Fruit fly (Drosophila melanogaster) whole organism, embryonic: ENCODE results near the gene ClpX.

ENCODE experiments used
- CG10267 ChIP-seq: fragments of 200-800 bp; sonication (Bioruptor generic); optimal IDR thresholded peaks from 2 replicates; lab custom pipeline; 2018; ENCODE audit warnings: missing biosample characterization, mild to moderate bottlenecking, missing genetic modification characterization, moderate library complexity
- CG10462 ChIP-seq: fragments of 200-800 bp; sonication (Bioruptor generic); optimal IDR thresholded peaks from 2 replicates; lab custom pipeline; 2016; ENCODE audit warnings: missing biosample characterization, missing genetic modification characterization
- CG11696 ChIP-seq: fragments of 200-800 bp; sonication (Bioruptor generic); IDR thresholded peaks from 2 replicates; pipeline ENCODE4 v1.3.6; 2022; ENCODE audit warnings: missing biosample characterization, missing genetic modification characterization
- CG12219 ChIP-seq: fragments of 200-800 bp; sonication (Bioruptor generic); optimal IDR thresholded peaks from 3 replicates; lab custom pipeline; 2018; ENCODE audit warnings: missing biosample characterization, mild to moderate bottlenecking, missing genetic modification characterization
- CG12659 ChIP-seq: fragments of 200-800 bp; sonication (Bioruptor generic); optimal IDR thresholded peaks from 3 replicates; lab custom pipeline; 2017; ENCODE audit warnings: mild to moderate bottlenecking, missing biosample characterization, missing genetic modification reagents, missing genetic modification characterization
- CG13287 ChIP-seq: fragments of 200-800 bp; sonication (Bioruptor generic); IDR thresholded peaks from 2 replicates; pipeline ENCODE4 v1.3.6; 2022; ENCODE audit warnings: missing biosample characterization, missing genetic modification characterization; ENCODE audit not compliant: partially characterized antibody
- CG14710 ChIP-seq: fragments of 200-800 bp; sonication (Bioruptor generic); optimal IDR thresholded peaks from 3 replicates; lab custom pipeline; 2019; ENCODE audit warnings: missing biosample characterization, mild to moderate bottlenecking, missing genetic modification characterization, moderate library complexity
- CG15269 ChIP-seq: fragments of 200-800 bp; sonication (Bioruptor generic); optimal IDR thresholded peaks from 2 replicates; lab custom pipeline; 2018; ENCODE audit warnings: missing biosample characterization, mild to moderate bottlenecking, missing genetic modification characterization, moderate library complexity
- CG17186 ChIP-seq: fragments of 200-800 bp; sonication (Bioruptor generic); optimal IDR thresholded peaks from 3 replicates; lab custom pipeline; 2017; ENCODE audit warnings: missing biosample characterization, missing genetic modification reagents, missing genetic modification characterization
- CG1792 ChIP-seq: fragments of 200-800 bp; sonication (Bioruptor generic); optimal IDR thresholded peaks from 2 replicates; lab custom pipeline; 2016; ENCODE audit warnings: missing biosample characterization, missing genetic modification characterization
- CG2889 ChIP-seq: fragments of 200-800 bp; sonication (Bioruptor generic); IDR thresholded peaks from 3 replicates; pipeline ENCODE4 v1.3.6; 2022; ENCODE audit warnings: missing biosample characterization, missing genetic modification characterization
- CG30020 ChIP-seq: fragments of 200-800 bp; optimal IDR thresholded peaks from 2 replicates; lab custom pipeline; 2019; ENCODE audit warnings: missing biosample characterization, mild to moderate bottlenecking, missing genetic modification characterization, moderate library complexity
- CG3281 ChIP-seq: fragments of 200-800 bp; sonication (Bioruptor generic); optimal IDR thresholded peaks from 3 replicates; lab custom pipeline; 2017; ENCODE audit warnings: missing biosample characterization, mild to moderate bottlenecking, missing genetic modification characterization
- CG3838 ChIP-seq: fragments of 200-800 bp; sonication (Bioruptor generic); optimal IDR thresholded peaks from 3 replicates; lab custom pipeline; 2016; ENCODE audit warnings: missing biosample characterization, missing genetic modification characterization
- CG3995 ChIP-seq: fragments of 200-800 bp; sonication (Bioruptor generic); optimal IDR thresholded peaks from 3 replicates; lab custom pipeline; 2016; ENCODE audit warnings: missing biosample characterization, missing genetic modification characterization
- CG4617 ChIP-seq: fragments of 200-800 bp; sonication (Bioruptor generic); optimal IDR thresholded peaks from 3 replicates; lab custom pipeline; 2016; ENCODE audit warnings: missing biosample characterization, missing genetic modification characterization, borderline replicate concordance
- CG4820 ChIP-seq: fragments of 200-800 bp; sonication (Bioruptor generic); optimal IDR thresholded peaks from 3 replicates; lab custom pipeline; 2016; ENCODE audit warnings: missing biosample characterization, missing genetic modification characterization
- CG6254 ChIP-seq: fragments of 200-800 bp; sonication (Bioruptor generic); optimal IDR thresholded peaks from 3 replicates; lab custom pipeline; 2017; ENCODE audit warnings: mild to moderate bottlenecking, missing biosample characterization, missing genetic modification reagents, missing genetic modification characterization
- CG9797 ChIP-seq: fragments of 200-800 bp; sonication (Bioruptor generic); optimal IDR thresholded peaks from 3 replicates; lab custom pipeline; 2018; ENCODE audit warnings: missing biosample characterization, mild to moderate bottlenecking, missing genetic modification characterization
- Dbx ChIP-seq: fragments of 200-800 bp; sonication (Bioruptor generic); IDR thresholded peaks from 3 replicates; pipeline ENCODE4 v1.3.6; 2022; ENCODE audit warnings: missing biosample characterization, missing genetic modification characterization
- Dp ChIP-seq: fragments of 200-800 bp; sonication (Bioruptor generic); optimal IDR thresholded peaks from 2 replicates; lab custom pipeline; 2018; ENCODE audit warnings: missing biosample characterization, mild to moderate bottlenecking, missing genetic modification characterization, moderate library complexity
- Ets97D ChIP-seq: fragments of 200-800 bp; sonication (Bioruptor generic); optimal IDR thresholded peaks from 3 replicates; lab custom pipeline; 2016; ENCODE audit warnings: missing biosample characterization, missing genetic modification characterization
- Gsc ChIP-seq: fragments of 200-800 bp; sonication (Bioruptor generic); IDR thresholded peaks from 2 replicates; pipeline ENCODE4 v1.3.6; 2022; ENCODE audit warnings: missing biosample characterization, missing genetic modification characterization
- Hsf ChIP-seq: fragments of 200-800 bp; sonication (Bioruptor generic); optimal IDR thresholded peaks from 3 replicates; lab custom pipeline; 2016; ENCODE audit warnings: missing biosample characterization, missing genetic modification characterization
- Lhr ChIP-seq: fragments of 200-800 bp; sonication (Bioruptor generic); optimal IDR thresholded peaks from 3 replicates; lab custom pipeline; 2017; ENCODE audit warnings: mild to moderate bottlenecking, missing biosample characterization, missing genetic modification reagents, missing genetic modification characterization
- Myb ChIP-seq: fragments of 200-800 bp; sonication (Bioruptor generic); optimal IDR thresholded peaks from 2 replicates; lab custom pipeline; 2016; ENCODE audit warnings: missing biosample characterization, missing genetic modification characterization
- Sin3A ChIP-seq: fragments of >200 bp; optimal IDR thresholded peaks from 2 replicates; lab custom pipeline; 2018
- Stat92E ChIP-seq, 3 experiments: fragments of >200 bp in 2 of 3; fragments of 200-800 bp in 1 of 3; sonication (Bioruptor generic) in 1 of 3; optimal IDR thresholded peaks; 2 replicates each; lab custom pipeline; 2017 to 2019; ENCODE audit warnings: missing biosample characterization in 3 of 3, missing genetic modification characterization in 3 of 3, mild to moderate bottlenecking in 1 of 3, moderate library complexity in 1 of 3
- YL-1 ChIP-seq: fragments of 200-800 bp; sonication (Bioruptor generic); optimal IDR thresholded peaks from 3 replicates; lab custom pipeline; 2017; ENCODE audit warnings: missing biosample characterization, mild to moderate bottlenecking, missing genetic modification characterization
- az2 ChIP-seq: fragments of 200-800 bp; sonication (Bioruptor generic); optimal IDR thresholded peaks from 3 replicates; lab custom pipeline; 2016; ENCODE audit warnings: missing biosample characterization, missing genetic modification characterization
- chn ChIP-seq: fragments of 200-800 bp; sonication (Bioruptor generic); optimal IDR thresholded peaks from 2 replicates; lab custom pipeline; 2016; ENCODE audit warnings: missing biosample characterization, missing genetic modification characterization
- da ChIP-seq: fragments of 200-800 bp; sonication (Bioruptor generic); optimal IDR thresholded peaks from 2 replicates; lab custom pipeline; 2016; ENCODE audit warnings: missing biosample characterization, missing genetic modification characterization
- ems ChIP-seq: fragments of 200-800 bp; sonication (Bioruptor generic); optimal IDR thresholded peaks from 3 replicates; lab custom pipeline; 2016; ENCODE audit warnings: missing biosample characterization, missing genetic modification characterization
- exex ChIP-seq: fragments of 200-800 bp; sonication (Bioruptor generic); optimal IDR thresholded peaks from 4 replicates; lab custom pipeline; 2018; ENCODE audit warnings: missing biosample characterization, mild to moderate bottlenecking, missing genetic modification characterization, moderate library complexity
- fru ChIP-seq: fragments of >200 bp; optimal IDR thresholded peaks from 2 replicates; lab custom pipeline; 2017
- gem ChIP-seq: fragments of 200-800 bp; sonication (Bioruptor generic); optimal IDR thresholded peaks from 2 replicates; lab custom pipeline; 2019; ENCODE audit warnings: missing biosample characterization, mild to moderate bottlenecking, missing genetic modification characterization, moderate library complexity
- gsb-n ChIP-seq: fragments of 200-800 bp; sonication (Bioruptor generic); optimal IDR thresholded peaks from 3 replicates; lab custom pipeline; 2018; ENCODE audit warnings: missing biosample characterization, mild to moderate bottlenecking, missing genetic modification characterization
- her ChIP-seq: fragments of 200-800 bp; sonication (Bioruptor generic); optimal IDR thresholded peaks from 2 replicates; lab custom pipeline; 2016; ENCODE audit warnings: missing biosample characterization, missing genetic modification characterization
- nom ChIP-seq: fragments of 200-800 bp; sonication (Bioruptor generic); optimal IDR thresholded peaks from 2 replicates; lab custom pipeline; 2017; ENCODE audit warnings: missing biosample characterization, missing genetic modification characterization, mild to moderate bottlenecking, moderate library complexity, missing genetic modification reagents
- otp ChIP-seq: fragments of 200-800 bp; sonication (Bioruptor generic); IDR thresholded peaks from 3 replicates; pipeline ENCODE4, ENCODE4 v1.3.6; 2022; ENCODE audit warnings: missing biosample characterization, missing genetic modification characterization
- pho ChIP-seq: fragments of 200-800 bp; sonication (Bioruptor generic); optimal IDR thresholded peaks from 2 replicates; lab custom pipeline; 2016; ENCODE audit warnings: missing biosample characterization, missing genetic modification characterization
- phol ChIP-seq: fragments of 200-800 bp; sonication (Bioruptor generic); optimal IDR thresholded peaks from 3 replicates; lab custom pipeline; 2018; ENCODE audit warnings: missing biosample characterization, mild to moderate bottlenecking, missing genetic modification characterization, moderate library complexity
- pita ChIP-seq: fragments of 200-800 bp; sonication (Bioruptor generic); optimal IDR thresholded peaks from 2 replicates; lab custom pipeline; 2017; ENCODE audit warnings: missing biosample characterization, mild to moderate bottlenecking, missing genetic modification characterization
- sim ChIP-seq: fragments of 200-800 bp; sonication (Bioruptor generic); IDR thresholded peaks from 2 replicates; pipeline ENCODE4 v1.3.6; 2022; ENCODE audit warnings: missing biosample characterization, missing genetic modification characterization
- stwl ChIP-seq: fragments of 200-800 bp; sonication (Bioruptor generic); optimal IDR thresholded peaks from 3 replicates; lab custom pipeline; 2018; ENCODE audit warnings: missing biosample characterization, mild to moderate bottlenecking, missing genetic modification characterization, moderate library complexity
- tin ChIP-seq: fragments of 200-800 bp; sonication (Bioruptor generic); optimal IDR thresholded peaks from 3 replicates; lab custom pipeline; 2016; ENCODE audit warnings: missing biosample characterization, missing genetic modification characterization
- trem ChIP-seq: fragments of 200-800 bp; optimal IDR thresholded peaks from 3 replicates; lab custom pipeline; 2019; ENCODE audit warnings: missing biosample characterization, mild to moderate bottlenecking, missing genetic modification characterization, moderate library complexity
- vfl ChIP-seq: fragments of 200-800 bp; sonication (Bioruptor generic); optimal IDR thresholded peaks from 2 replicates; lab custom pipeline; 2016; ENCODE audit warnings: missing biosample characterization, missing genetic modification characterization

Gene ClpX

dm6 chr3R:19879470-19880052 is 23.9 kb downstream of the ClpX start, which contains the start of gene Ask1 (continued):
- TF ChIP-seq phol = peak; percentile 31
- no peak for TF ChIP-seq CG11696
- TF ChIP-seq otp (GFP tag; lab: Robert Waterston, UW) = peak; percentile 19; the same call in 1 of the 3 replicates
- peak; percentile 22 for TF ChIP-seq trem (tag; lab: Kevin White, UChicago)
- TF ChIP-seq, all 482 proteins: peak for 35

dm6 chr3R:19877427-19878076 is 25.9 kb downstream of the ClpX start, which contains the start of the genes CG17186 and Arc42:
TSS of gene CG17186 (minus strand) at chr3R:19877514.
TSS of gene Arc42 (plus strand) at chr3R:19877737.
- no peak for TF ChIP-seq CG3995
- no peak for TF ChIP-seq CG2889 (GFP tag; lab: Robert Waterston, UW)
- TF ChIP-seq Gsc (GFP tag; lab: Robert Waterston, UW) = no peak
- no peak for TF ChIP-seq ems (GFP tag; lab: Kevin White, UChicago)
- no peak for TF ChIP-seq pho
- peak in 1 of 3 experiments; percentile 24 for TF ChIP-seq Stat92E (GFP tag; optimal IDR thresholded peaks at IDR 0.05; lab: Kevin White, UChicago)
- TF ChIP-seq Hsf (GFP tag; lab: Kevin White, UChicago) = peak; percentile 20
- TF ChIP-seq Lhr (GFP tag; lab: Kevin White, UChicago) = peak; percentile 41
- no peak for TF ChIP-seq CG1792 (GFP tag; lab: Kevin White, UChicago)
- no peak for TF ChIP-seq CG15269 (tag; lab: Kevin White, UChicago)
- TF ChIP-seq az2 (GFP tag; lab: Kevin White, UChicago) = peak; percentile 3
- no peak for TF ChIP-seq CG3838
- TF ChIP-seq CG12659 = peak; percentile 67
- TF ChIP-seq tin (GFP tag; lab: Kevin White, UChicago) = no peak
- TF ChIP-seq CG12219 (GFP tag; lab: Kevin White, UChicago) = no peak
- TF ChIP-seq Sin3A = peak; percentile 34
- TF ChIP-seq stwl (tag; lab: Kevin White, UChicago) = peak; percentile 49
- peak; percentile 3 for TF ChIP-seq exex (tag; lab: Kevin White, UChicago)
- no peak for TF ChIP-seq CG3281 (GFP tag; lab: Kevin White, UChicago)
- peak; percentile 99 for TF ChIP-seq CG6254 (GFP tag; lab: Kevin White, UChicago)
- TF ChIP-seq CG10267 = peak; percentile 30
- peak; percentile 20; the same call in 1 of the 2 replicates for TF ChIP-seq CG13287 (GFP tag; lab: Robert Waterston, UW)
- peak; percentile 71 for TF ChIP-seq CG14710 (tag; lab: Kevin White, UChicago)
- TF ChIP-seq da (GFP tag; lab: Kevin White, UChicago) = no peak
- TF ChIP-seq YL-1 (GFP tag; lab: Kevin White, UChicago) = peak; percentile 75
- peak; percentile 61 for TF ChIP-seq CG17186 (GFP tag; lab: Kevin White, UChicago)
- peak; percentile 47 for TF ChIP-seq Ets97D (GFP tag; lab: Kevin White, UChicago)
- no peak for TF ChIP-seq Dbx
- TF ChIP-seq CG4820 = no peak
- no peak for TF ChIP-seq fru (lab: Kevin White, UChicago)
- TF ChIP-seq Myb (GFP tag; lab: Kevin White, UChicago) = peak; percentile 8
- TF ChIP-seq pita (GFP tag; lab: Kevin White, UChicago) = no peak
- peak; percentile 1 for TF ChIP-seq CG10462 (GFP tag; lab: Kevin White, UChicago)
- TF ChIP-seq nom (GFP tag; lab: Kevin White, UChicago) = peak; percentile 96
- no peak for TF ChIP-seq sim (GFP tag; lab: Robert Waterston, UW)
- TF ChIP-seq CG4617 = peak; percentile 35
- peak; percentile 76 for TF ChIP-seq Dp
- TF ChIP-seq gem (tag; lab: Kevin White, UChicago) = peak; percentile 45
- TF ChIP-seq CG9797 (GFP tag; lab: Kevin White, UChicago) = peak; percentile 84
- peak; percentile 70 for TF ChIP-seq CG30020 (tag; lab: Kevin White, UChicago)
- TF ChIP-seq gsb-n (tag; lab: Kevin White, UChicago) = peak; percentile 29
- TF ChIP-seq her (GFP tag; lab: Kevin White, UChicago) = no peak
- TF ChIP-seq trem (tag; lab: Kevin White, UChicago) = peak; percentile 71
- no peak for TF ChIP-seq chn (GFP tag; lab: Kevin White, UChicago)
- peak; percentile 9 for TF ChIP-seq vfl (GFP tag; lab: Kevin White, UChicago)
